Fruit fly (Drosophila melanogaster): ENCODE measurements around the gene Dcr-1.

Dcr-1 gene

dm6 chr3R:22747423-22748090 lies 6.7 kb upstream of the Dcr-1 start, which contains the start of gene CG17141 (continued):
- TF ChIP-seq BEAF-32 (GFP tag; optimal IDR thresholded peaks at IDR 0.05) = peak; percentile 39
- TF ChIP-seq bbx (GFP tag; IDR thresholded peaks at IDR 0.05; ENCODE audit: partially characterized antibody) = 0 out of 2 replicates have a peak, but pooled peaks have one; percentile 28
- TF ChIP-seq Nf-YC (tag; optimal IDR thresholded peaks at IDR 0.05) = no peak
- no peak for TF ChIP-seq sqz (GFP tag; optimal IDR thresholded peaks at IDR 0.05)
- TF ChIP-seq Myb (GFP tag; optimal IDR thresholded peaks at IDR 0.05) = peak; percentile 87
- TF ChIP-seq CG1792 (GFP tag; optimal IDR thresholded peaks at IDR 0.05) = no peak
- TF ChIP-seq CG30431 (GFP tag; optimal IDR thresholded peaks at IDR 0.05) = no peak
- TF ChIP-seq exex (tag; optimal IDR thresholded peaks at IDR 0.05) = no peak
- TF ChIP-seq E2f2 (GFP tag; IDR thresholded peaks at IDR 0.05) = peak; percentile 97
- no peak for TF ChIP-seq CG12391 (tag; optimal IDR thresholded peaks at IDR 0.05)
- peak; percentile 12; the same call in 1 of the 3 replicates for TF ChIP-seq row (GFP tag; IDR thresholded peaks at IDR 0.05)
- no peak for TF ChIP-seq Sox100B (GFP tag; optimal IDR thresholded peaks at IDR 0.05)
- no peak for TF ChIP-seq Atf6 (GFP tag; IDR thresholded peaks at IDR 0.05)
- TF ChIP-seq ac (GFP tag; optimal IDR thresholded peaks at IDR 0.05) = no peak
- TF ChIP-seq HLH54F (GFP tag; optimal IDR thresholded peaks at IDR 0.05) = no peak
- TF ChIP-seq MESR4 (GFP tag; optimal IDR thresholded peaks at IDR 0.05) = peak; percentile 77
- 0 out of 4 replicates have a peak, but pooled peaks have one; percentile 20 for TF ChIP-seq chinmo (GFP tag; IDR thresholded peaks at IDR 0.05; ENCODE audit: partially characterized antibody)
- no peak for TF ChIP-seq CG5180 (GFP tag; optimal IDR thresholded peaks at IDR 0.05)
- TF ChIP-seq CG10462 (GFP tag; optimal IDR thresholded peaks at IDR 0.05) = no peak
- peak; percentile 41 for TF ChIP-seq CG7987 (GFP tag; optimal IDR thresholded peaks at IDR 0.05)
- 0 out of 4 replicates have a peak, but pooled peaks have one; percentile 27 for TF ChIP-seq Dll (GFP tag; IDR thresholded peaks at IDR 0.05; ENCODE audit: partially characterized antibody)
- no peak for TF ChIP-seq CG6654 (GFP tag; optimal IDR thresholded peaks at IDR 0.05)
- TF ChIP-seq Ptx1 (GFP tag; IDR thresholded peaks at IDR 0.05) = no peak
- TF ChIP-seq pan (optimal IDR thresholded peaks at IDR 0.05) = no peak
- no peak for TF ChIP-seq pan (GFP tag; optimal IDR thresholded peaks at IDR 0.05 in 1 of 2, IDR thresholded peaks at IDR 0.05 in 1 of 2)
- TF ChIP-seq Ssrp (tag; optimal IDR thresholded peaks at IDR 0.05) = no peak
- TF ChIP-seq CG14965 (GFP tag; optimal IDR thresholded peaks at IDR 0.05; ENCODE audit: borderline replicate concordance) = no peak
- TF ChIP-seq E2f1 (GFP tag; IDR thresholded peaks at IDR 0.05) = no peak
- TF ChIP-seq CG4424 (GFP tag; optimal IDR thresholded peaks at IDR 0.05) = no peak
- no peak for TF ChIP-seq CG33557 (GFP tag; optimal IDR thresholded peaks at IDR 0.05)
- no peak for TF ChIP-seq zfh1 (GFP tag; IDR thresholded peaks at IDR 0.05)
- TF ChIP-seq gt (GFP tag; IDR thresholded peaks at IDR 0.05) = no peak
- peak; percentile 6 for TF ChIP-seq CG17829 (tag; optimal IDR thresholded peaks at IDR 0.05)
- no peak for TF ChIP-seq CG1647 (GFP tag; optimal IDR thresholded peaks at IDR 0.05)
- no peak for TF ChIP-seq abd-A (tag; optimal IDR thresholded peaks at IDR 0.05)
- no peak for TF ChIP-seq CG4820 (GFP tag; optimal IDR thresholded peaks at IDR 0.05)
- TF ChIP-seq CG8478 (optimal IDR thresholded peaks at IDR 0.05) = no peak
- TF ChIP-seq Hmr (GFP tag; optimal IDR thresholded peaks at IDR 0.05) = no peak
- no peak for TF ChIP-seq klu (GFP tag; IDR thresholded peaks at IDR 0.05)
- TF ChIP-seq Lhr (GFP tag; optimal IDR thresholded peaks at IDR 0.05) = no peak
- no peak for TF ChIP-seq Hand (GFP tag; optimal IDR thresholded peaks at IDR 0.05)
- peak; percentile 23 for TF ChIP-seq Sry-δ (GFP tag; optimal IDR thresholded peaks at IDR 0.05)
- no peak for TF ChIP-seq CG6272 (GFP tag; IDR thresholded peaks at IDR 0.05)
- TF ChIP-seq CG11560 (tag; IDR thresholded peaks at IDR 0.05) = no peak
- TF ChIP-seq zen2 (GFP tag; IDR thresholded peaks at IDR 0.05; ENCODE audit: partially characterized antibody) = no peak
- peak; percentile 32 for TF ChIP-seq phol (tag; optimal IDR thresholded peaks at IDR 0.05)
- no peak for TF ChIP-seq lola (GFP tag; optimal IDR thresholded peaks at IDR 0.05)
- peak; percentile 50 for TF ChIP-seq CG17186 (GFP tag; optimal IDR thresholded peaks at IDR 0.05)
- no peak for TF ChIP-seq bab2 (GFP tag; optimal IDR thresholded peaks at IDR 0.05)
- no peak for TF ChIP-seq sug (tag; optimal IDR thresholded peaks at IDR 0.05)
